Worm (Caenorhabditis elegans) whole organism, L1 larva: ENCODE measurements around the gene fbxa-137.
A peak's percentile ranks its signal among the peaks of the same experiment; 100 is the strongest.

Experiments
- C04F5.9 ChIP-seq: sonication (generic microtip); optimal IDR thresholded peaks from 2 replicates; lab custom pipeline; 2016; ENCODE audit warnings: missing genetic modification characterization, missing compliant biosample characterization
- aha-1 ChIP-seq: fragments of 150-350 bp; optimal IDR thresholded peaks from 2 replicates; lab custom pipeline; 2014; ENCODE audit warnings: missing biosample characterization, missing genetic modification characterization
- aly-2 ChIP-seq: fragments of 150-350 bp; optimal IDR thresholded peaks from 2 replicates; lab custom pipeline; 2014; ENCODE audit warnings: missing biosample characterization, missing genetic modification characterization
- ama-1 ChIP-seq: fragments of 150-350 bp; optimal IDR thresholded peaks from 2 replicates; lab custom pipeline; 2014
- blmp-1 ChIP-seq: fragments of 150-350 bp; optimal IDR thresholded peaks from 2 replicates; lab custom pipeline; 2014; ENCODE audit warnings: missing biosample characterization, missing genetic modification characterization
- ceh-63 ChIP-seq: fragments of 200-800 bp; sonication (Bioruptor generic); optimal IDR thresholded peaks from 2 replicates; lab custom pipeline; 2018; ENCODE audit warnings: mild to moderate bottlenecking, missing genetic modification characterization, missing compliant biosample characterization
- ceh-8 ChIP-seq: fragments of 200-800 bp; sonication (Bioruptor generic); optimal IDR thresholded peaks from 2 replicates; lab custom pipeline; 2018; ENCODE audit warnings: mild to moderate bottlenecking, missing genetic modification characterization, moderate library complexity, missing compliant biosample characterization
- ceh-88 ChIP-seq: fragments of 200-800 bp; sonication (Bioruptor generic); IDR thresholded peaks from 2 replicates; pipeline ENCODE4 v1.3.6; 2022; ENCODE audit warnings: missing genetic modification characterization, missing compliant biosample characterization
- dpl-1 ChIP-seq, 3 experiments: fragments of 150-350 bp in 2 of 3; sonication (generic microtip) in 1 of 3; optimal IDR thresholded peaks; 2 replicates each; lab custom pipeline; 2014 to 2017; ENCODE audit warnings: missing biosample characterization in 3 of 3, missing genetic modification characterization in 3 of 3, missing genetic modification reagents in 3 of 3
- dsc-1 ChIP-seq: sonication (generic microtip); optimal IDR thresholded peaks from 2 replicates; lab custom pipeline; 2016; ENCODE audit warnings: mild to moderate bottlenecking, missing genetic modification characterization, missing compliant biosample characterization
- efl-1 ChIP-seq, 4 experiments: fragments of 150-350 bp; optimal IDR thresholded peaks in 3 of 4; peaks in 1 of 4; 1 replicate in 1 of 4; 2 replicates in 3 of 4; lab custom pipeline; 2014; ENCODE audit warnings: missing biosample characterization in 2 of 4, missing genetic modification characterization in 2 of 4, missing genetic modification reagents in 2 of 4
- egl-13 ChIP-seq: sonication (generic microtip); optimal IDR thresholded peaks from 2 replicates; lab custom pipeline; 2016; ENCODE audit warnings: missing genotype, missing genetic modification reagents, missing genetic modification characterization, missing compliant biosample characterization
- egl-27 ChIP-seq, 2 experiments: fragments of 150-350 bp in 1 of 2; sonication (generic microtip); optimal IDR thresholded peaks; 3 replicates each; lab custom pipeline; 2017 to 2018; ENCODE audit warnings: missing biosample characterization in 2 of 2, missing genetic modification characterization in 2 of 2, missing genetic modification reagents in 2 of 2
- elt-2 ChIP-seq: sonication (generic microtip); optimal IDR thresholded peaks from 2 replicates; lab custom pipeline; 2016; ENCODE audit warnings: missing genetic modification characterization, mild to moderate bottlenecking, inconsistent platforms, missing compliant biosample characterization, missing genetic modification reagents
- elt-3 ChIP-seq, 6 experiments: fragments of 150-350 bp in 1 of 6; sonication (generic microtip); optimal IDR thresholded peaks; 2 replicates each; lab custom pipeline; 2017 to 2018; ENCODE audit warnings: missing biosample characterization in 6 of 6, missing genetic modification characterization in 6 of 6, inconsistent platforms in 1 of 6
- fkh-8 ChIP-seq: sonication (generic microtip); optimal IDR thresholded peaks from 2 replicates; lab custom pipeline; 2016; ENCODE audit warnings: mild to moderate bottlenecking, missing genetic modification characterization, missing compliant biosample characterization
- fos-1 ChIP-seq: fragments of 150-350 bp; optimal IDR thresholded peaks from 2 replicates; lab custom pipeline; 2014; ENCODE audit warnings: missing biosample characterization, missing genetic modification characterization
- isw-1 ChIP-seq: fragments of 200-800 bp; sonication (Bioruptor generic); IDR thresholded peaks from 2 replicates; pipeline ENCODE4 v1.3.6; 2022; ENCODE audit warnings: missing genetic modification characterization, missing compliant biosample characterization
- lin-13 ChIP-seq: fragments of 150-350 bp; optimal IDR thresholded peaks from 2 replicates; lab custom pipeline; 2014; ENCODE audit warnings: missing biosample characterization, missing genetic modification reagents, missing genetic modification characterization
- lin-14 ChIP-seq: fragments of 200-800 bp; sonication (Bioruptor generic); optimal IDR thresholded peaks from 2 replicates; lab custom pipeline; 2018; ENCODE audit warnings: mild to moderate bottlenecking, missing genetic modification characterization, moderate library complexity, missing compliant biosample characterization
- lin-15B ChIP-seq: fragments of 150-350 bp; sonication (generic microtip); optimal IDR thresholded peaks from 3 replicates; lab custom pipeline; 2014; ENCODE audit warnings: missing biosample characterization, missing genetic modification characterization
- lin-35 ChIP-seq, 2 experiments: fragments of 150-350 bp; optimal IDR thresholded peaks; 2 replicates each; lab custom pipeline; 2014; ENCODE audit warnings: missing biosample characterization in 2 of 2, missing genetic modification characterization in 2 of 2, missing genetic modification reagents in 2 of 2
- lir-3 ChIP-seq: sonication (generic microtip); optimal IDR thresholded peaks from 2 replicates; lab custom pipeline; 2016; ENCODE audit warnings: mild to moderate bottlenecking, missing genetic modification characterization, moderate library complexity, missing compliant biosample characterization; ENCODE audit not compliant: poor library complexity
- mab-9 ChIP-seq: fragments of 200-800 bp; sonication (Bioruptor generic); IDR thresholded peaks from 2 replicates; pipeline ENCODE4 v1.3.6; 2022; ENCODE audit warnings: missing genetic modification reagents, missing genetic modification characterization, missing compliant biosample characterization
- mdl-1 ChIP-seq, 2 experiments: fragments of 150-350 bp; optimal IDR thresholded peaks; 2 replicates each; lab custom pipeline; 2014 to 2017; ENCODE audit warnings: missing biosample characterization in 2 of 2, missing genetic modification characterization in 2 of 2, inconsistent platforms in 1 of 2
- mef-2 ChIP-seq: fragments of 150-350 bp; optimal IDR thresholded peaks from 2 replicates; lab custom pipeline; 2014; ENCODE audit warnings: missing biosample characterization, missing genetic modification characterization
- mep-1 ChIP-seq: fragments of 150-350 bp; optimal IDR thresholded peaks from 2 replicates; lab custom pipeline; 2014; ENCODE audit warnings: missing biosample characterization, missing genetic modification characterization
- nhr-19 ChIP-seq: fragments of 200-800 bp; sonication (Bioruptor generic); conservative IDR thresholded peaks from 2 replicates; pipeline ENCODE4 v1.3.6; 2022; ENCODE audit warnings: missing genetic modification characterization, missing compliant biosample characterization
- nhr-20 ChIP-seq: sonication (generic microtip); optimal IDR thresholded peaks from 2 replicates; lab custom pipeline; 2016; ENCODE audit warnings: mild to moderate bottlenecking, missing genetic modification characterization, missing compliant biosample characterization
- nhr-47 ChIP-seq: sonication (generic microtip); optimal IDR thresholded peaks from 2 replicates; lab custom pipeline; 2016; ENCODE audit warnings: mild to moderate bottlenecking, missing genetic modification characterization, moderate library complexity, missing compliant biosample characterization
- nhr-71 ChIP-seq: sonication (generic microtip); optimal IDR thresholded peaks from 2 replicates; lab custom pipeline; 2016; ENCODE audit warnings: mild to moderate bottlenecking, missing genetic modification characterization, moderate library complexity, missing compliant biosample characterization
- nhr-77 ChIP-seq: fragments of 150-350 bp; optimal IDR thresholded peaks from 2 replicates; lab custom pipeline; 2014; ENCODE audit warnings: missing biosample characterization, missing genetic modification characterization
- pqm-1 ChIP-seq: sonication (generic microtip); optimal IDR thresholded peaks from 3 replicates; lab custom pipeline; 2017; ENCODE audit warnings: missing biosample characterization, missing genetic modification characterization
- snpc-4 ChIP-seq: fragments of 150-350 bp; optimal IDR thresholded peaks from 2 replicates; lab custom pipeline; 2014; ENCODE audit warnings: missing biosample characterization, missing genetic modification characterization
- sup-37 ChIP-seq: fragments of 200-800 bp; sonication (Bioruptor generic); optimal IDR thresholded peaks from 2 replicates; lab custom pipeline; 2018; ENCODE audit warnings: mild to moderate bottlenecking, missing genetic modification characterization, missing compliant biosample characterization
- tbx-2 ChIP-seq: sonication (generic microtip); optimal IDR thresholded peaks from 2 replicates; lab custom pipeline; 2016; ENCODE audit warnings: missing genetic modification characterization, missing compliant biosample characterization
- tlp-1 ChIP-seq: fragments of 150-350 bp; optimal IDR thresholded peaks from 2 replicates; lab custom pipeline; 2014; ENCODE audit warnings: missing biosample characterization, missing genetic modification characterization
- unc-130 ChIP-seq: fragments of 150-350 bp; optimal IDR thresholded peaks from 2 replicates; lab custom pipeline; 2017; ENCODE audit warnings: missing biosample characterization, missing genetic modification characterization, inconsistent platforms
- unc-30 ChIP-seq: sonication (generic microtip); optimal IDR thresholded peaks from 2 replicates; lab custom pipeline; 2017; ENCODE audit warnings: missing biosample characterization, missing genetic modification characterization
- unc-98 ChIP-seq: fragments of 200-800 bp; sonication (Bioruptor generic); IDR thresholded peaks from 2 replicates; pipeline ENCODE4 v1.3.6; 2022; ENCODE audit warnings: missing genetic modification characterization, missing compliant biosample characterization
- xbp-1 ChIP-seq: sonication (generic microtip); optimal IDR thresholded peaks from 2 replicates; lab custom pipeline; 2016; ENCODE audit warnings: missing genetic modification characterization, missing compliant biosample characterization
- zag-1 ChIP-seq: fragments of 150-350 bp; optimal IDR thresholded peaks from 2 replicates; lab custom pipeline; 2014; ENCODE audit warnings: missing biosample characterization, missing genetic modification characterization
- zip-4 ChIP-seq: fragments of 200-800 bp; sonication (Bioruptor generic); optimal IDR thresholded peaks from 2 replicates; lab custom pipeline; 2018; ENCODE audit warnings: mild to moderate bottlenecking, missing genetic modification characterization, moderate library complexity, missing compliant biosample characterization
- ztf-11 ChIP-seq, 2 experiments: sonication (generic microtip); optimal IDR thresholded peaks; 2 replicates each; lab custom pipeline; 2016 to 2017; ENCODE audit warnings: missing genetic modification characterization in 2 of 2, missing biosample characterization in 1 of 2, missing compliant biosample characterization in 1 of 2
- ztf-4 ChIP-seq: fragments of 150-350 bp; optimal IDR thresholded peaks from 2 replicates; lab custom pipeline; 2014; ENCODE audit warnings: missing biosample characterization, missing genetic modification characterization

Gene fbxa-137

ce11 chrV:2235848-2236247 lies 42.8 kb upstream of the fbxa-137 start, which contains the start of gene cyp-33C4 (continued):
- TF ChIP-seq fkh-8 (tag; lab: Kevin White, UChicago): peak; percentile 55
- TF ChIP-seq nhr-71 (tag; lab: Kevin White, UChicago): peak; percentile 58
- TF ChIP-seq unc-130: no peak
- TF ChIP-seq tlp-1: no peak
- peak in 1 of 3 experiments; percentile 26 for TF ChIP-seq dpl-1 (GFP tag; optimal IDR thresholded peaks at IDR 0.05; lab: Kevin White, UChicago)
- peak; percentile 86 for TF ChIP-seq nhr-20 (tag; lab: Kevin White, UChicago)
- TF ChIP-seq nhr-19 (GFP tag; lab: Robert Waterston, UW): no peak; the same call in 1 of the 2 replicates
- peak; percentile 13 for TF ChIP-seq mep-1 (tag; lab: Kevin White, UChicago)
- TF ChIP-seq isw-1: no peak
- TF ChIP-seq mab-9 (GFP tag; lab: Robert Waterston, UW): no peak
- TF ChIP-seq ama-1 (lab: Kevin White, UChicago): no peak

- TF ChIP-seq xbp-1 (tag; lab: Kevin White, UChicago) (no peak), unc-130 (no peak), lin-15B (tag; lab: Kevin White, UChicago) (no peak), egl-13 (tag; lab: Kevin White, UChicago) (no peak), C04F5.9 (tag; lab: Kevin White, UChicago) (no peak), egl-27 (tag; optimal IDR thresholded peaks at IDR 0.05; lab: Kevin White, UChicago) (no peak), aha-1 (tag; lab: Kevin White, UChicago) (no peak), nhr-19 (GFP tag; lab: Robert Waterston, UW) (no peak), tbx-2 (tag; lab: Kevin White, UChicago) (no peak), lir-3 (no peak), ceh-88 (GFP tag; lab: Robert Waterston, UW) (no peak), nhr-20 (tag; lab: Kevin White, UChicago) (peak; percentile 71), mef-2 (no peak), nhr-77 (no peak), elt-3 (tag; optimal IDR thresholded peaks at IDR 0.05; lab: Kevin White, UChicago) (peak in 2 of 6 experiments; percentile 5 to 74), sup-37 (GFP tag; lab: Kevin White, UChicago) (no peak), zag-1 (tag; lab: Kevin White, UChicago) (no peak), lin-35 (GFP tag; optimal IDR thresholded peaks at IDR 0.05; lab: Kevin White, UChicago) (peak in 1 of 2 experiments; percentile 23), nhr-47 (tag; lab: Kevin White, UChicago) (no peak)
- TF ChIP-seq, all 84 proteins: peak for 3
Measured at ce11 chrV:2238012-2238411, 40.6 kb upstream of the fbxa-137 start.

ce11 chrV:2242630-2243029 lies 36.0 kb upstream of the fbxa-137 start, which contains the start of gene cyp-33C3:
Gene cyp-33C3, plus strand, starts transcription at chrV:2242778.
- TF ChIP-seq blmp-1 (peak; percentile 48), lin-14 (GFP tag; lab: Kevin White, UChicago) (peak; percentile 56), nhr-20 (tag; lab: Kevin White, UChicago) (peak; percentile 17), dpl-1 (GFP tag; optimal IDR thresholded peaks at IDR 0.05; lab: Kevin White, UChicago) (no peak), elt-3 (tag; optimal IDR thresholded peaks at IDR 0.05; lab: Kevin White, UChicago) (peak in 1 of 6 experiments; percentile 21)

- TF ChIP-seq nhr-47 (tag; lab: Kevin White, UChicago): no peak
- TF ChIP-seq elt-2 (tag; lab: Kevin White, UChicago): peak; percentile 11
- no peak for TF ChIP-seq mdl-1 (tag; optimal IDR thresholded peaks at IDR 0.05; lab: Kevin White, UChicago)
- peak; percentile 75 for TF ChIP-seq nhr-20 (tag; lab: Kevin White, UChicago)
- TF ChIP-seq ceh-63: no peak
- TF ChIP-seq ceh-88 (GFP tag; lab: Robert Waterston, UW): no peak
- peak in 2 of 6 experiments; percentile 46 to 54 for TF ChIP-seq elt-3 (tag; optimal IDR thresholded peaks at IDR 0.05; lab: Kevin White, UChicago)
- no peak for TF ChIP-seq unc-30
- TF ChIP-seq aly-2: no peak
- no peak for TF ChIP-seq dsc-1
- TF ChIP-seq ztf-11 (tag; optimal IDR thresholded peaks at IDR 0.05; lab: Kevin White, UChicago): no peak
- no peak for TF ChIP-seq zip-4 (GFP tag; lab: Kevin White, UChicago)
- TF ChIP-seq efl-1 (optimal IDR thresholded peaks at IDR 0.05; lab: Kevin White, UChicago): peak; percentile 43 to 59
- TF ChIP-seq efl-1 (GFP tag; optimal IDR thresholded peaks at IDR 0.05 in 1 of 2; lab: Kevin White, UChicago): peak in 1 of 2 experiments; percentile 92
- TF ChIP-seq ztf-4: no peak
- no peak for TF ChIP-seq sup-37 (GFP tag; lab: Kevin White, UChicago)
- no peak for TF ChIP-seq snpc-4 (tag; lab: Kevin White, UChicago)
- TF ChIP-seq blmp-1: peak; percentile 62
- TF ChIP-seq pqm-1 (tag; lab: Kevin White, UChicago): no peak
- no peak for TF ChIP-seq lir-3
- no peak for TF ChIP-seq tbx-2 (tag; lab: Kevin White, UChicago)
- no peak for TF ChIP-seq lin-13 (GFP tag; lab: Kevin White, UChicago)
- TF ChIP-seq unc-98 (GFP tag; lab: Robert Waterston, UW): no peak
- TF ChIP-seq aha-1 (tag; lab: Kevin White, UChicago): no peak
- TF ChIP-seq fos-1 (tag; lab: Kevin White, UChicago): no peak
- TF ChIP-seq ceh-8 (GFP tag; lab: Kevin White, UChicago): no peak
- TF ChIP-seq mef-2: no peak
Measured at ce11 chrV:2244751-2245150, 33.9 kb upstream of the fbxa-137 start, which contains the start of gene cyp-33C5. Gene cyp-33C5, plus strand, starts transcription at chrV:2245004.
